Fruit fly (Drosophila melanogaster) whole organism, adult: ENCODE measurements around the gene BoYb.

ENCODE experiments used
- CG11617 ChIP-seq: fragments of 200-800 bp; sonication (Bioruptor generic); optimal IDR thresholded peaks from 2 replicates; lab custom pipeline; 2017; ENCODE audit warnings: mild to moderate bottlenecking, missing biosample characterization, missing genetic modification reagents, missing genetic modification characterization
- CG12768 ChIP-seq: fragments of 200-800 bp; sonication (Bioruptor generic); optimal IDR thresholded peaks from 2 replicates; lab custom pipeline; 2017; ENCODE audit warnings: missing biosample characterization, missing genetic modification characterization, mild to moderate bottlenecking, moderate library complexity, missing genetic modification reagents
- CG33017 ChIP-seq: fragments of 200-800 bp; sonication (Bioruptor generic); optimal IDR thresholded peaks from 2 replicates; lab custom pipeline; 2018; ENCODE audit warnings: missing biosample characterization, mild to moderate bottlenecking, missing genetic modification characterization, moderate library complexity
- CG7045 ChIP-seq: fragments of 200-800 bp; sonication (Bioruptor generic); optimal IDR thresholded peaks from 2 replicates; lab custom pipeline; 2017; ENCODE audit warnings: missing biosample characterization, mild to moderate bottlenecking, missing genetic modification characterization
- CG7101 ChIP-seq: fragments of 200-800 bp; sonication (Bioruptor generic); optimal IDR thresholded peaks from 2 replicates; lab custom pipeline; 2018; ENCODE audit warnings: missing biosample characterization, mild to moderate bottlenecking, missing genetic modification characterization, moderate library complexity
- Clk ChIP-seq: fragments of 200-800 bp; sonication (Bioruptor generic); optimal IDR thresholded peaks from 2 replicates; lab custom pipeline; 2017; ENCODE audit warnings: missing biosample characterization, missing genetic modification characterization
- Crg-1 ChIP-seq: fragments of 200-800 bp; sonication (Bioruptor generic); optimal IDR thresholded peaks from 2 replicates; lab custom pipeline; 2016; ENCODE audit warnings: missing biosample characterization, missing genetic modification characterization
- Hr96 ChIP-seq: fragments of 200-800 bp; sonication (Bioruptor generic); optimal IDR thresholded peaks from 2 replicates; lab custom pipeline; 2016; ENCODE audit warnings: missing biosample characterization, missing genetic modification characterization
- bab1 ChIP-seq: fragments of 200-800 bp; sonication (Bioruptor generic); optimal IDR thresholded peaks from 3 replicates; lab custom pipeline; 2019; ENCODE audit warnings: missing biosample characterization, mild to moderate bottlenecking, missing genetic modification characterization, moderate library complexity
- cnc ChIP-seq, 2 experiments: fragments of >200 bp; optimal IDR thresholded peaks; 2 replicates each; lab custom pipeline; 2017
- kay ChIP-seq: fragments of 200-800 bp; sonication (Bioruptor generic); peaks from one replicate; lab custom pipeline; 2016; ENCODE audit warnings: missing biosample characterization, missing genetic modification characterization, borderline replicate concordance
- ovo ChIP-seq: fragments of 200-800 bp; sonication (Bioruptor generic); optimal IDR thresholded peaks from 2 replicates; lab custom pipeline; 2016; ENCODE audit warnings: missing biosample characterization, missing genetic modification characterization
- tj ChIP-seq: fragments of 200-800 bp; sonication (Bioruptor generic); optimal IDR thresholded peaks from 3 replicates; lab custom pipeline; 2017; ENCODE audit warnings: missing biosample characterization, mild to moderate bottlenecking, missing genetic modification characterization, moderate library complexity

DNA sequence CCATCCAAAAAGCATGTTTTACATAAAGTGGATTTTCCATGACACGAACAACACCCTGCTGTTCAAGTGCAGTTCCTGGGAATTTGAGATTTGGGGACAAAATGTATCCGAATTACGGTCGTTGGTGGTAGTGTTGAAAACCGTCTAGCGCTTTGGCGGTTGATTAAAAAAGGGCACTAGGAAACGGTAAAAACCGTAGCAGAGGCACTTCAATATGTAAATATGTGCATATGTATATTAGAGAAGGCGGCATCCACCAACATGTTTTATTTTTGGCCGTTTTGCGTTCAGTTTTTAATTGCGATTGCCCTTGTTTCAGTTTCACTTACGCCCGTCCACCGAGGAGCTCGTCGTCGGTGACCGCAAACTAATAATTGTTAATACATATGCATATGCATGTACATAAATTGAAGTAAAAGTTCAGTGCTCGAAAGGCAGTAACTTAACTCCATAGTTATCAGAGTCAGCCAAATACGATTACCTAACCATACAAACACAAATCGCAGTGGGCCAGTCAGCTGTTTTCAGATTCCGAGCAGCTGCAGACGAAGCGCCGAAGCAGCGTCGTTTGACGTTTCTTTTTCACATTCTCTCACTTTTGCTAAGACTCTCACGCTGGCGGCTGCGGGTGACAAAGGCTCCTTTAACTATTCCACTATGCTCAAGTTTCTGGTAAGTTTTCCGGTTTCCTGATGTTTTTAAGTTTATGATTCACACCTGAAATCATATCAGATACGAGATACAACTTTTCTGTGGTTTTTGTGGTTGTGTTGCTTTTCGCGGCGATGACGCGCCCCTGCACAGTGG is 37.3 kb upstream of the BoYb start, which contains the start of gene CG33170:
- no peak for TF ChIP-seq Clk (GFP tag; lab: Kevin White, UChicago)
- TF ChIP-seq bab1 (GFP tag; lab: Kevin White, UChicago): peak; percentile 70
- TF ChIP-seq Hr96 (GFP tag; lab: Kevin White, UChicago): no peak
- TF ChIP-seq tj: peak; percentile 91
- no peak for TF ChIP-seq CG11617 (GFP tag; lab: Kevin White, UChicago)
- TF ChIP-seq CG7101: peak; percentile 10
- no peak for TF ChIP-seq CG12768
- TF ChIP-seq Crg-1 (GFP tag; lab: Kevin White, UChicago): no peak
- no peak for TF ChIP-seq CG7045
- TF ChIP-seq ovo (GFP tag; lab: Kevin White, UChicago): peak; percentile 57
- TF ChIP-seq CG33017: no peak
- no peak for TF ChIP-seq kay
- no peak for TF ChIP-seq cnc (optimal IDR thresholded peaks at IDR 0.05; lab: Kevin White, UChicago)
